Fruit fly (Drosophila melanogaster) whole organism: Measurements from ENCODE around the gene CG43731.

Source experiments
- CG8478 ChIP-seq: fragments of >200 bp; optimal IDR thresholded peaks from 2 replicates; lab custom pipeline; 2018; ENCODE audit warnings: inconsistent platforms
- EcR ChIP-seq, 2 experiments: fragments of >200 bp; optimal IDR thresholded peaks; 2 replicates each; lab custom pipeline; 2017; ENCODE audit warnings: missing biosample characterization in 2 of 2, missing genetic modification characterization in 2 of 2, missing genetic modification reagents in 2 of 2
- pan ChIP-seq: fragments of >200 bp; optimal IDR thresholded peaks from 2 replicates; lab custom pipeline; 2017
- psq ChIP-seq: fragments of >200 bp; optimal IDR thresholded peaks from 2 replicates; lab custom pipeline; 2017
- usp ChIP-seq: fragments of >200 bp; optimal IDR thresholded peaks from 2 replicates; lab custom pipeline; 2017; ENCODE audit warnings: missing biosample characterization, missing genetic modification characterization, mixed read lengths

DNA sequence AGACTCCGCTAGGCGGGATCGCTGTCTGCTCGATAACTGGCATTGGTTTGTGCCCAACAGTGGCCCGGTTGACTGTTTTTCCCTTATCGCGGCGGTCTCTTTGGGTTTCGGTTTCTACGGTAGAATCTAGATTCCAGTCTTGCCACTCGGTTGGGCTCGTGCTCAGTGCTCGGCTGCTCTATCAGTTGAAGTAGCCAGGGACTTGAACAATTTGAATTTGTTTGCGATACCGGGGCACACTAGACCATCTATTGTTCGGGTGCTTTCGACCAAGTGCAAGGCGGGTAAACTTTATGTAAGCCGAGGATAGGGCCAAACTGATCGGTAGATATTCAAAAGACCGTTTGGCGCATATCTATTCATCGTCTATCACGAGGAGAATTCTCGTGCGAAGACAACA is 4.4 kb downstream of the CG43731 start:
- TF ChIP-seq CG8478 (lab: Kevin White, UChicago) (no peak), pan (lab: Kevin White, UChicago) (no peak), psq (lab: Kevin White, UChicago) (no peak), EcR (GFP tag; optimal IDR thresholded peaks at IDR 0.05; lab: Kevin White, UChicago) (no peak), usp (GFP tag; lab: Kevin White, UChicago) (no peak)
